Fruit fly (Drosophila melanogaster) whole organism, pupa: ENCODE data around the gene CAH7.
A peak's percentile ranks its signal among the peaks of the same experiment; 100 is the strongest.

Experiments used
- CG10348 ChIP-seq: fragments of 200-800 bp; sonication (Bioruptor generic); IDR thresholded peaks from 2 replicates; pipeline ENCODE4 v1.3.6; 2022; ENCODE audit warnings: missing biosample characterization, missing genetic modification characterization
- CG12605 ChIP-seq: fragments of 200-800 bp; sonication (Bioruptor generic); IDR thresholded peaks from 2 replicates; pipeline ENCODE4 v1.3.6; 2022; ENCODE audit warnings: missing biosample characterization, missing genetic modification characterization
- CG13204 ChIP-seq: fragments of 200-800 bp; sonication (Bioruptor generic); optimal IDR thresholded peaks from 2 replicates; lab custom pipeline; 2018; ENCODE audit warnings: missing biosample characterization, mild to moderate bottlenecking, missing genetic modification characterization, moderate library complexity
- CG14655 ChIP-seq: fragments of 200-800 bp; sonication (Bioruptor generic); optimal IDR thresholded peaks from 3 replicates; lab custom pipeline; 2017; ENCODE audit warnings: mild to moderate bottlenecking, missing biosample characterization, missing genetic modification reagents, missing genetic modification characterization
- CG15710 ChIP-seq: fragments of 200-800 bp; sonication (Bioruptor generic); optimal IDR thresholded peaks from 2 replicates; lab custom pipeline; 2018; ENCODE audit warnings: missing biosample characterization, mild to moderate bottlenecking, missing genetic modification characterization, moderate library complexity
- CG17806 ChIP-seq: fragments of 200-800 bp; sonication (Bioruptor generic); optimal IDR thresholded peaks from 2 replicates; lab custom pipeline; 2018; ENCODE audit warnings: missing biosample characterization, mild to moderate bottlenecking, missing genetic modification characterization, moderate library complexity
- CG32121 ChIP-seq: fragments of 200-800 bp; sonication (Bioruptor generic); IDR thresholded peaks from 2 replicates; pipeline ENCODE4 v1.3.6; 2022; ENCODE audit warnings: missing biosample characterization, missing genetic modification characterization
- CG34367 ChIP-seq: fragments of 200-800 bp; sonication (Bioruptor generic); optimal IDR thresholded peaks from 2 replicates; lab custom pipeline; 2018; ENCODE audit warnings: missing biosample characterization, mild to moderate bottlenecking, missing genetic modification characterization
- CG4496 ChIP-seq: fragments of 200-800 bp; sonication (Bioruptor generic); IDR thresholded peaks from 3 replicates; pipeline ENCODE4 v1.3.6; 2022; ENCODE audit warnings: missing biosample characterization, missing genetic modification characterization
- CG8159 ChIP-seq: fragments of 200-800 bp; sonication (Bioruptor generic); optimal IDR thresholded peaks from 3 replicates; lab custom pipeline; 2018; ENCODE audit warnings: missing biosample characterization, mild to moderate bottlenecking, missing genetic modification characterization, moderate library complexity
- CG8301 ChIP-seq: fragments of 200-800 bp; sonication (Bioruptor generic); optimal IDR thresholded peaks from 2 replicates; lab custom pipeline; 2018; ENCODE audit warnings: missing biosample characterization, mild to moderate bottlenecking, missing genetic modification characterization
- CG9948 ChIP-seq: fragments of 200-800 bp; sonication (Bioruptor generic); optimal IDR thresholded peaks from 2 replicates; lab custom pipeline; 2018; ENCODE audit warnings: missing biosample characterization, mild to moderate bottlenecking, missing genetic modification characterization, moderate library complexity
- D1 ChIP-seq: fragments of 200-800 bp; sonication (Bioruptor generic); optimal IDR thresholded peaks from 2 replicates; lab custom pipeline; 2018; ENCODE audit warnings: missing biosample characterization, mild to moderate bottlenecking, missing genetic modification characterization, moderate library complexity
- EcR ChIP-seq: fragments of 200-800 bp; sonication (Bioruptor generic); optimal IDR thresholded peaks from 3 replicates; lab custom pipeline; 2019; ENCODE audit warnings: missing biosample characterization, missing genetic modification characterization, mild to moderate bottlenecking, moderate library complexity, missing genetic modification reagents
- Ets98B ChIP-seq: fragments of 200-800 bp; sonication (Bioruptor generic); IDR thresholded peaks from 2 replicates; pipeline ENCODE4 v1.3.6; 2022; ENCODE audit warnings: missing biosample characterization, missing genetic modification characterization
- Pif1A ChIP-seq: fragments of 200-800 bp; sonication (Bioruptor generic); optimal IDR thresholded peaks from 3 replicates; lab custom pipeline; 2016; ENCODE audit warnings: missing biosample characterization, missing genetic modification characterization
- Pif1B ChIP-seq: fragments of 200-800 bp; sonication (Bioruptor generic); optimal IDR thresholded peaks from 3 replicates; lab custom pipeline; 2016; ENCODE audit warnings: missing biosample characterization, missing genetic modification characterization
- Snoo ChIP-seq: fragments of 200-800 bp; sonication (Bioruptor generic); optimal IDR thresholded peaks from 3 replicates; lab custom pipeline; 2017; ENCODE audit warnings: missing biosample characterization, mild to moderate bottlenecking, missing genetic modification characterization, inconsistent platforms
- fd96Ca ChIP-seq: fragments of 200-800 bp; sonication (Bioruptor generic); IDR thresholded peaks from 3 replicates; pipeline ENCODE4 v1.3.6; 2022; ENCODE audit warnings: missing biosample characterization, missing genetic modification characterization
- gl ChIP-seq: fragments of 200-800 bp; sonication (Bioruptor generic); optimal IDR thresholded peaks from 2 replicates; lab custom pipeline; 2018; ENCODE audit warnings: missing biosample characterization, mild to moderate bottlenecking, missing genetic modification characterization
- rn ChIP-seq: fragments of 200-800 bp; sonication (Bioruptor generic); IDR thresholded peaks from 2 replicates; pipeline ENCODE4 v1.3.6; 2022; ENCODE audit warnings: missing biosample characterization, missing genetic modification characterization

Gene CAH7

dm6 chr3R:10093252-10094030 lies 18.6 kb upstream of the CAH7 start:
- TF ChIP-seq Snoo (tag; lab: Kevin White, UChicago) (no peak), rn (GFP tag; lab: Robert Waterston, UW) (no peak), Ets98B (GFP tag; lab: Robert Waterston, UW) (peak; percentile 58; the same call in 1 of the 2 replicates), CG12605 (GFP tag; lab: Robert Waterston, UW) (peak; percentile 64; the same call in 1 of the 2 replicates), CG4496 (GFP tag; lab: Robert Waterston, UW) (peak; percentile 76), EcR (peak; percentile 11)

DNA sequence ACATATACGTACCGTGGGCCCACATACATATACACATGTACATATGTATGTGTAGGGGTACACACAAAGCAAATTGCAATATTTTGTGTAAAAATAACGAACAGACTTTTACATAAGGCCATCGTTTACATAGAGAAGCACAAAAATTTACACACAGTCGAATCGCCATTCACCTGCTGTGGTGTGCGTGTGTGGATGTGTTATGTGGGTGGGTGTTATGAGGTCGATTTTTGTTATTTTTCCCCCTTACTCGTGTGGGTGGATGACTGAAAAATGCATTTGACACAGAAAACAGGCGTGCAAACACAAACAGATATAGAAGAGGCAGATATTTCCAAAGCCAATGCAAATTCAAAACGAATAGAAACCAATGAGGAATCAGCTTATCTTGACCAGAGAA lies 17.0 kb upstream of the CAH7 start:
- TF ChIP-seq D1 (tag; lab: Kevin White, UChicago) = no peak
- no peak for TF ChIP-seq CG8159 (tag; lab: Kevin White, UChicago)
- TF ChIP-seq Ets98B (GFP tag; lab: Robert Waterston, UW) = no peak
- TF ChIP-seq CG8301 = no peak
- TF ChIP-seq CG9948 = no peak
- TF ChIP-seq CG14655 (GFP tag; lab: Kevin White, UChicago) = no peak

dm6 chr3R:10095765-10096164 lies 16.3 kb upstream of the CAH7 start:
- TF ChIP-seq CG9948 (no peak), CG14655 (GFP tag; lab: Kevin White, UChicago) (no peak), CG15710 (tag; lab: Kevin White, UChicago) (no peak), fd96Ca (GFP tag; lab: Robert Waterston, UW) (no peak), Ets98B (GFP tag; lab: Robert Waterston, UW) (no peak), CG10348 (GFP tag; lab: Robert Waterston, UW) (no peak), Pif1A (GFP tag; lab: Kevin White, UChicago) (no peak)

DNA sequence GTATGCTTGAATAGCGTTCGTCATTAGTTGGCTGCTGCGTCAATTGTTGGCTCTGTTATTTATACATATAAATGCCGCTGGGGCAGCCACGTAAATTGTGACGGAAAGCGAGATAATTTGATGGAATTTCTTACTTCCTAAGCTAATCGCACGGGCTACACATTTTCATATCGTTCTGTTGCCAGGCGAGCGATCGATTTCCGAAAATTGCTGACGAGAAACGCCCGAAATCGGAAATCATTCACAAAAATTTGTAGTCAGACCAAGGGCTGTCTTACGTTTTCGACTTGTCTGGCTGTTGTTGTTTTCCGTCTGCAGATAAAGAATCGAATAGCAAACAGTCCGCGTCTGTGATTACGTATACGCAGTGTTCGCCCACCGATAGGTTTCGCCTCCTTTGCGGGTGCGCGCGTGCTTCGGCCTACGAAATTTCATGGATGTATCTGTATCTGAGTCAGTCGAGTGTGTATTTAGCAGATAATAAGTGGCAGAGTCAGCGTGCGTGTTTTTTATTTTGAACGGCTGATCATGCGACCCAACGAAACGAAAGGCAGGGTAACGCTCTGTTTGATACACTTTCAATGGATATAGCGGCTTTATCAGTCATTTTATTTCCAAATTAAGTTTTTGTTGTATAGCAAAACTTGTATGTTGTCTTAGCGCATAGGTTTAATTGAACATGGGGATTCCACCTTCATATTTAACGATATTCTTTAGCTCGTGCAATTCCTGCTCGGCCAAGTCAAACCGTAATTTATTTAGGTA lies 14.3 kb upstream of the CAH7 start:
- 0 out of 2 replicates have a peak, but pooled peaks have one; percentile 8 for TF ChIP-seq CG12605 (GFP tag; lab: Robert Waterston, UW)
- no peak for TF ChIP-seq Snoo (tag; lab: Kevin White, UChicago)
- TF ChIP-seq Pif1B (GFP tag; lab: Kevin White, UChicago) = no peak
- TF ChIP-seq EcR = peak; percentile 55
- 0 out of 2 replicates have a peak, but pooled peaks have one; percentile 11 for TF ChIP-seq CG32121
- no peak for TF ChIP-seq rn (GFP tag; lab: Robert Waterston, UW)

dm6 chr3R:10098296-10098675 lies 13.8 kb upstream of the CAH7 start:
- no peak for TF ChIP-seq CG13204
- no peak for TF ChIP-seq CG8159 (tag; lab: Kevin White, UChicago)
- no peak for TF ChIP-seq Pif1B (GFP tag; lab: Kevin White, UChicago)
- no peak for TF ChIP-seq EcR
- no peak for TF ChIP-seq CG14655 (GFP tag; lab: Kevin White, UChicago)
- no peak for TF ChIP-seq D1 (tag; lab: Kevin White, UChicago)
- TF ChIP-seq CG32121 = no peak
- TF ChIP-seq CG15710 (tag; lab: Kevin White, UChicago) = no peak
- no peak for TF ChIP-seq CG4496 (GFP tag; lab: Robert Waterston, UW)
- TF ChIP-seq CG17806 = no peak
- no peak for TF ChIP-seq rn (GFP tag; lab: Robert Waterston, UW)
- TF ChIP-seq gl (tag; lab: Kevin White, UChicago) = no peak
- no peak for TF ChIP-seq CG10348 (GFP tag; lab: Robert Waterston, UW)
- TF ChIP-seq Pif1A (GFP tag; lab: Kevin White, UChicago) = no peak
- TF ChIP-seq CG12605 (GFP tag; lab: Robert Waterston, UW) = no peak
- TF ChIP-seq Ets98B (GFP tag; lab: Robert Waterston, UW) = no peak
- TF ChIP-seq fd96Ca (GFP tag; lab: Robert Waterston, UW) = no peak
- no peak for TF ChIP-seq CG9948
- TF ChIP-seq CG8301 = no peak
- no peak for TF ChIP-seq CG34367 (tag; lab: Kevin White, UChicago)

dm6 chr3R:10099401-10099848 lies 12.6 kb upstream of the CAH7 start:
- TF ChIP-seq EcR (peak; percentile 84), CG34367 (tag; lab: Kevin White, UChicago) (no peak)
